Worm (Caenorhabditis elegans) whole organism, L1 larva: ENCODE data around the gene slc-25A10.

Experiments
- elt-2 ChIP-seq: sonication (generic microtip); optimal IDR thresholded peaks from 2 replicates; lab custom pipeline; 2016; ENCODE audit warnings: missing genetic modification characterization, mild to moderate bottlenecking, inconsistent platforms, missing compliant biosample characterization, missing genetic modification reagents
- unc-130 ChIP-seq: fragments of 150-350 bp; optimal IDR thresholded peaks from 2 replicates; lab custom pipeline; 2017; ENCODE audit warnings: missing biosample characterization, missing genetic modification characterization, inconsistent platforms

The slc-25A10 gene

ce11 chrX:6674333-6674919 is 51.0 kb downstream of the slc-25A10 start, which contains the start of gene F38B6.4:
Gene F38B6.4, plus strand, starts transcription at chrX:6674869.
- no peak for TF ChIP-seq unc-130 (tag; lab: Kevin White, UChicago)
- TF ChIP-seq elt-2 (tag; lab: Kevin White, UChicago) = peak; percentile 18
